Worm (Caenorhabditis elegans) whole organism, L1 larva: ENCODE data around the gene exos-4.2.
A peak's percentile ranks its signal among the peaks of the same experiment; 100 is the strongest.

ENCODE experiments used
- C16A3.4 ChIP-seq: fragments of 150-350 bp; optimal IDR thresholded peaks from 2 replicates; lab custom pipeline; 2014; ENCODE audit warnings: missing biosample characterization, missing genetic modification characterization
- F16B12.6 ChIP-seq: fragments of 150-350 bp; optimal IDR thresholded peaks from 2 replicates; lab custom pipeline; 2014; ENCODE audit warnings: missing biosample characterization, missing genetic modification characterization
- blmp-1 ChIP-seq: fragments of 150-350 bp; optimal IDR thresholded peaks from 2 replicates; lab custom pipeline; 2014; ENCODE audit warnings: missing biosample characterization, missing genetic modification characterization
- ceh-63 ChIP-seq: fragments of 200-800 bp; sonication (Bioruptor generic); optimal IDR thresholded peaks from 2 replicates; lab custom pipeline; 2018; ENCODE audit warnings: mild to moderate bottlenecking, missing genetic modification characterization, missing compliant biosample characterization
- ceh-82 ChIP-seq, 3 experiments: fragments of 150-350 bp in 1 of 3; sonication (generic microtip) in 2 of 3; optimal IDR thresholded peaks; 2 replicates each; lab custom pipeline; 2014 to 2017; ENCODE audit warnings: missing biosample characterization in 3 of 3, missing genetic modification characterization in 3 of 3
- dpl-1 ChIP-seq, 3 experiments: fragments of 150-350 bp in 2 of 3; sonication (generic microtip) in 1 of 3; optimal IDR thresholded peaks; 2 replicates each; lab custom pipeline; 2014 to 2017; ENCODE audit warnings: missing biosample characterization in 3 of 3, missing genetic modification characterization in 3 of 3, missing genetic modification reagents in 3 of 3
- efl-1 ChIP-seq, 4 experiments: fragments of 150-350 bp; optimal IDR thresholded peaks in 3 of 4; peaks in 1 of 4; 1 replicate in 1 of 4; 2 replicates in 3 of 4; lab custom pipeline; 2014; ENCODE audit warnings: missing biosample characterization in 2 of 4, missing genetic modification characterization in 2 of 4, missing genetic modification reagents in 2 of 4
- egl-27 ChIP-seq, 2 experiments: fragments of 150-350 bp in 1 of 2; sonication (generic microtip); optimal IDR thresholded peaks; 3 replicates each; lab custom pipeline; 2017 to 2018; ENCODE audit warnings: missing biosample characterization in 2 of 2, missing genetic modification characterization in 2 of 2, missing genetic modification reagents in 2 of 2
- fkh-4 ChIP-seq: sonication (generic microtip); optimal IDR thresholded peaks from 2 replicates; lab custom pipeline; 2016; ENCODE audit warnings: missing compliant biosample characterization, missing genetic modification characterization, borderline replicate concordance
- fos-1 ChIP-seq: fragments of 150-350 bp; optimal IDR thresholded peaks from 2 replicates; lab custom pipeline; 2014; ENCODE audit warnings: missing biosample characterization, missing genetic modification characterization
- hlh-4 ChIP-seq: sonication (generic microtip); optimal IDR thresholded peaks from 2 replicates; lab custom pipeline; 2016; ENCODE audit warnings: mild to moderate bottlenecking, missing genetic modification characterization, missing compliant biosample characterization
- hpl-2 ChIP-seq: fragments of 150-350 bp; optimal IDR thresholded peaks from 2 replicates; lab custom pipeline; 2014; ENCODE audit warnings: missing biosample characterization, missing genetic modification reagents, missing genetic modification characterization
- jun-1 ChIP-seq: fragments of 150-350 bp; optimal IDR thresholded peaks from 2 replicates; lab custom pipeline; 2014; ENCODE audit warnings: missing biosample characterization, missing genetic modification reagents, missing genetic modification characterization
- lin-14 ChIP-seq: fragments of 200-800 bp; sonication (Bioruptor generic); optimal IDR thresholded peaks from 2 replicates; lab custom pipeline; 2018; ENCODE audit warnings: mild to moderate bottlenecking, missing genetic modification characterization, moderate library complexity, missing compliant biosample characterization
- lin-15B ChIP-seq: fragments of 150-350 bp; sonication (generic microtip); optimal IDR thresholded peaks from 3 replicates; lab custom pipeline; 2014; ENCODE audit warnings: missing biosample characterization, missing genetic modification characterization
- lin-35 ChIP-seq, 2 experiments: fragments of 150-350 bp; optimal IDR thresholded peaks; 2 replicates each; lab custom pipeline; 2014; ENCODE audit warnings: missing biosample characterization in 2 of 2, missing genetic modification characterization in 2 of 2, missing genetic modification reagents in 2 of 2
- lin-39 ChIP-seq: fragments of 150-350 bp; optimal IDR thresholded peaks from 2 replicates; lab custom pipeline; 2014; ENCODE audit warnings: missing biosample characterization, missing genetic modification reagents, missing genetic modification characterization
- lsy-2 ChIP-seq, 2 experiments: fragments of 150-350 bp; optimal IDR thresholded peaks; 2 replicates each; lab custom pipeline; 2014; ENCODE audit warnings: missing biosample characterization in 2 of 2, missing genetic modification characterization in 2 of 2
- mab-9 ChIP-seq: fragments of 200-800 bp; sonication (Bioruptor generic); IDR thresholded peaks from 2 replicates; pipeline ENCODE4 v1.3.6; 2022; ENCODE audit warnings: missing genetic modification reagents, missing genetic modification characterization, missing compliant biosample characterization
- nhr-19 ChIP-seq: fragments of 200-800 bp; sonication (Bioruptor generic); conservative IDR thresholded peaks from 2 replicates; pipeline ENCODE4 v1.3.6; 2022; ENCODE audit warnings: missing genetic modification characterization, missing compliant biosample characterization
- nhr-20 ChIP-seq: sonication (generic microtip); optimal IDR thresholded peaks from 2 replicates; lab custom pipeline; 2016; ENCODE audit warnings: mild to moderate bottlenecking, missing genetic modification characterization, missing compliant biosample characterization
- nhr-47 ChIP-seq: sonication (generic microtip); optimal IDR thresholded peaks from 2 replicates; lab custom pipeline; 2016; ENCODE audit warnings: mild to moderate bottlenecking, missing genetic modification characterization, moderate library complexity, missing compliant biosample characterization
- nhr-71 ChIP-seq: sonication (generic microtip); optimal IDR thresholded peaks from 2 replicates; lab custom pipeline; 2016; ENCODE audit warnings: mild to moderate bottlenecking, missing genetic modification characterization, moderate library complexity, missing compliant biosample characterization
- nhr-77 ChIP-seq: fragments of 150-350 bp; optimal IDR thresholded peaks from 2 replicates; lab custom pipeline; 2014; ENCODE audit warnings: missing biosample characterization, missing genetic modification characterization
- nhr-85 ChIP-seq: sonication (generic microtip); peaks from one replicate; lab custom pipeline; 2016; ENCODE audit warnings: missing genetic modification characterization, inconsistent platforms, missing compliant biosample characterization
- pax-3 ChIP-seq: fragments of 200-800 bp; sonication (Bioruptor generic); optimal IDR thresholded peaks from 2 replicates; lab custom pipeline; 2018; ENCODE audit warnings: mild to moderate bottlenecking, missing genetic modification characterization, moderate library complexity, missing compliant biosample characterization
- pqm-1 ChIP-seq: sonication (generic microtip); optimal IDR thresholded peaks from 3 replicates; lab custom pipeline; 2017; ENCODE audit warnings: missing biosample characterization, missing genetic modification characterization
- rnt-1 ChIP-seq: sonication (generic microtip); optimal IDR thresholded peaks from 2 replicates; lab custom pipeline; 2016; ENCODE audit warnings: mild to moderate bottlenecking, missing genetic modification characterization, moderate library complexity, missing compliant biosample characterization
- snu-23 ChIP-seq: sonication (generic microtip); optimal IDR thresholded peaks from 2 replicates; lab custom pipeline; 2016; ENCODE audit warnings: missing genetic modification characterization, missing compliant biosample characterization
- sox-4 ChIP-seq: sonication (generic microtip); optimal IDR thresholded peaks from 2 replicates; lab custom pipeline; 2016; ENCODE audit warnings: missing genetic modification characterization, missing compliant biosample characterization
- tlp-1 ChIP-seq: fragments of 150-350 bp; optimal IDR thresholded peaks from 2 replicates; lab custom pipeline; 2014; ENCODE audit warnings: missing biosample characterization, missing genetic modification characterization
- zip-4 ChIP-seq: fragments of 200-800 bp; sonication (Bioruptor generic); optimal IDR thresholded peaks from 2 replicates; lab custom pipeline; 2018; ENCODE audit warnings: mild to moderate bottlenecking, missing genetic modification characterization, moderate library complexity, missing compliant biosample characterization

The exos-4.2 gene

ce11 chrIII:901148-901547, 41.1 kb downstream of the exos-4.2 start, which contains the start of gene sucl-2:
Gene sucl-2, minus strand, starts transcription at chrIII:901412.
- TF ChIP-seq tlp-1: no peak
- TF ChIP-seq efl-1 (optimal IDR thresholded peaks at IDR 0.05; lab: Kevin White, UChicago): no peak
- TF ChIP-seq efl-1 (GFP tag; optimal IDR thresholded peaks at IDR 0.05 in 1 of 2; lab: Kevin White, UChicago): peak in 1 of 2 experiments; percentile 90
- no peak for TF ChIP-seq lin-14
- no peak for TF ChIP-seq egl-27 (tag; optimal IDR thresholded peaks at IDR 0.05; lab: Kevin White, UChicago)
- TF ChIP-seq lsy-2 (tag; optimal IDR thresholded peaks at IDR 0.05; lab: Kevin White, UChicago): no peak

DNA sequence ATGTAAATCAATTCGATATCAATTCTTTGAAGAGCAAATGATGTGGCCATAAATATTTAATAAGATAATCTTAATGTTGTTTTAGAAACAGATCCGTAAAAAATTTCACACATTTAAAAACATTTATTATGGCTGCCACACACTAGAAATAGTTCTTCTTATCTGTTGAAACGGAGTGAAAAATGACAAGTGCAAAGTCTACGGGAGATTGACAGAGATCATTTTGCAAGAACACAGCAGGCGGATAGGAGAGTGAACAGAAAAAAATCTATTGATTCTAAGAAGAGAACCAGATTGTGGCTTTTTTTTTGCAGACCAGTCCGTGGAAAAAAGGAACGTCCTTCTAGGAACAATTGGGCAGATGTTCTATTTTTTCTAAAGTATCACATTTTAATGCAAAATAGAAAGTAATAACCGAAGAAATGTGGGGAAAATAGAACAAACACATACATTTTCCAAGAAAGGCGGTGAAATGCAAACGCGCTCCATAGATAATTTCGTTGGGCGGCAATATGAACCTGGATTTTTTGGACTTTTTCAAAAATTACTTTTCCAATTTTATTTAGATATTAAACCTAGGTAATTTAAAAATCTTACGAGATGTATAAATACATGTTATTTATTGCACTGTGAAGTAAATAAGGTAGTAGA, 41.7 kb downstream of the exos-4.2 start:
- TF ChIP-seq blmp-1 (tag; lab: Kevin White, UChicago): peak; percentile 9
- no peak for TF ChIP-seq rnt-1 (tag; lab: Kevin White, UChicago)
- no peak for TF ChIP-seq nhr-19 (GFP tag; lab: Robert Waterston, UW)
- TF ChIP-seq pqm-1 (tag; lab: Kevin White, UChicago): no peak
- peak; percentile 4 for TF ChIP-seq nhr-47 (tag; lab: Kevin White, UChicago)
- peak; percentile 61 to 81 (median 73) for TF ChIP-seq dpl-1 (GFP tag; optimal IDR thresholded peaks at IDR 0.05; lab: Kevin White, UChicago)
- peak; percentile 6 for TF ChIP-seq nhr-20
- no peak for TF ChIP-seq hlh-4 (tag; lab: Kevin White, UChicago)
- TF ChIP-seq lin-15B (tag; lab: Kevin White, UChicago): peak; percentile 42
- peak; percentile 36 for TF ChIP-seq nhr-71 (tag; lab: Kevin White, UChicago)
- TF ChIP-seq efl-1 (optimal IDR thresholded peaks at IDR 0.05; lab: Kevin White, UChicago): peak; percentile 55 to 70
- peak; percentile 78 to 97 for TF ChIP-seq efl-1 (GFP tag; optimal IDR thresholded peaks at IDR 0.05 in 1 of 2; lab: Kevin White, UChicago)
- TF ChIP-seq lin-35 (GFP tag; optimal IDR thresholded peaks at IDR 0.05; lab: Kevin White, UChicago): peak; percentile 42 to 87
- TF ChIP-seq C16A3.4 (tag; lab: Kevin White, UChicago): peak; percentile 15
- TF ChIP-seq snu-23 (GFP tag; lab: Kevin White, UChicago): peak; percentile 3
- no peak for TF ChIP-seq hpl-2 (GFP tag; lab: Kevin White, UChicago)

ce11 chrIII:907311-907710, 47.3 kb downstream of the exos-4.2 start, which contains the start of gene F23H11.4:
Gene F23H11.4, minus strand, starts transcription at chrIII:907539.
- no peak for TF ChIP-seq ceh-82 (tag; optimal IDR thresholded peaks at IDR 0.05; lab: Kevin White, UChicago)
- TF ChIP-seq nhr-20: no peak
- no peak for TF ChIP-seq mab-9 (GFP tag; lab: Robert Waterston, UW)
- TF ChIP-seq ceh-63 (GFP tag; lab: Kevin White, UChicago): no peak
- no peak for TF ChIP-seq efl-1 (optimal IDR thresholded peaks at IDR 0.05; lab: Kevin White, UChicago)
- TF ChIP-seq efl-1 (GFP tag; optimal IDR thresholded peaks at IDR 0.05 in 1 of 2; lab: Kevin White, UChicago): peak in 1 of 2 experiments; percentile 71
- no peak for TF ChIP-seq pax-3 (tag; lab: Kevin White, UChicago)
- no peak for TF ChIP-seq zip-4 (GFP tag; lab: Kevin White, UChicago)
- no peak for TF ChIP-seq F16B12.6 (tag; lab: Kevin White, UChicago)
- TF ChIP-seq nhr-77 (tag; lab: Kevin White, UChicago): no peak

DNA sequence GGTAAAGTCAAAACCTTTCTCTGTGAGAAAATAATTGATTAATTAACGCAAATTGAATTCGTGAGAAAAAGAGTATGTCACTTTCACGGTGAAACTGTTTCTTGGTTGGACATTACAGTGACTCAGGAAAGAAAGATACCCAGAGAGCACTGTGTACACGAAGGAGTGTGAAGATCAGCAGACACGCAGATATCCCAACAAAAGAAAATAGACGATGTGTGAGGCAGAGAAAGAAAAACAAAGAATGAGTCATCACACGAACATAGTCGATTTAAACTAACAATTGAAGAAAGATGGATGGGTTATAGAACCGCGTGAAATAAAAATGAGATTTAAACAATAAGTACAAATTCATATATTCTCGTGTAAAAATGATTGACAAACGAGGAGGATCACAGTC, 48.0 kb downstream of the exos-4.2 start:
- peak; percentile 71 for TF ChIP-seq jun-1
- peak; percentile 6 to 49 for TF ChIP-seq efl-1 (optimal IDR thresholded peaks at IDR 0.05; lab: Kevin White, UChicago)
- TF ChIP-seq efl-1 (GFP tag; optimal IDR thresholded peaks at IDR 0.05 in 1 of 2; lab: Kevin White, UChicago): peak in 1 of 2 experiments; percentile 7
- TF ChIP-seq lin-39 (tag; lab: Kevin White, UChicago): no peak
- TF ChIP-seq fkh-4 (tag; lab: Kevin White, UChicago): no peak
- TF ChIP-seq snu-23 (GFP tag; lab: Kevin White, UChicago): peak; percentile 5
- peak in 1 of 2 experiments; percentile 45 for TF ChIP-seq lsy-2 (tag; optimal IDR thresholded peaks at IDR 0.05; lab: Kevin White, UChicago)
- TF ChIP-seq nhr-19 (GFP tag; lab: Robert Waterston, UW): no peak
- peak; percentile 61 for TF ChIP-seq blmp-1 (tag; lab: Kevin White, UChicago)
- peak; percentile 94 for TF ChIP-seq fos-1
- TF ChIP-seq lin-14: peak; percentile 36

DNA sequence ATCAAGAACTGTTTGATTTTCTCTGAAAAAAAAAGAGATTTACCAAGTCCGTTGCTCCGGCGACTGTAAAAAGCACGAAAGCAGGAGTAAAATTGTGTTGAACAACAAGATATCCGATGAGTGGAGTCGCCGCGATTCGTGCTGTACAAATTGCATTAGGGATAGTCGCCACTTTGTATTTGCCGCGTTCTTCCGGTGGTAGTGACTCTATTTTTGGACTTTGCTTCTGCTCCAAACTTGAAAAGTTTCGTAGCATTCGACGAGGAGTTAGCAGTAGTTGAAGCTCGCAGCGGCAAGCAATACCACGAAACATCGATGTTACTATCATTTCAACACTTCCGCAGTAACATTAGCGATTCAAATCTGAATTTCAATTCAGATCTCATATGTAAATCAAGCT, 49.5 kb downstream of the exos-4.2 start, which contains the start of gene crls-1:
Gene crls-1, minus strand, starts transcription at position 363 of the 400 bp plus-strand sequence.
- TF ChIP-seq hpl-2 (GFP tag; lab: Kevin White, UChicago) (no peak), nhr-47 (tag; lab: Kevin White, UChicago) (peak; percentile 3), lsy-2 (tag; optimal IDR thresholded peaks at IDR 0.05; lab: Kevin White, UChicago) (peak in 1 of 2 experiments; percentile 4), sox-4 (tag; lab: Kevin White, UChicago) (no peak), nhr-85 (peak; percentile 14), rnt-1 (tag; lab: Kevin White, UChicago) (peak; percentile 7)
